Worm (Caenorhabditis elegans) whole organism, midembryonic: ENCODE measurements around the gene cki-1.

Experiments
- T22C8.4 ChIP-seq: fragments of 200-800 bp; sonication (Bioruptor generic); IDR thresholded peaks from 2 replicates; pipeline ENCODE4 v1.3.6; 2022; ENCODE audit warnings: missing genetic modification characterization, missing compliant biosample characterization
- cog-1 ChIP-seq: sonication (generic microtip); optimal IDR thresholded peaks from 2 replicates; lab custom pipeline; 2016; ENCODE audit warnings: missing genetic modification characterization, missing compliant biosample characterization
- klf-2 ChIP-seq: fragments of 200-800 bp; sonication (Bioruptor generic); conservative IDR thresholded peaks from 2 replicates; pipeline ENCODE4 v1.3.6; 2022; ENCODE audit warnings: missing genetic modification reagents, missing genetic modification characterization, missing compliant biosample characterization
- med-1 ChIP-seq: sonication (generic microtip); optimal IDR thresholded peaks from 2 replicates; lab custom pipeline; 2017; ENCODE audit warnings: missing genetic modification characterization, mild to moderate bottlenecking, missing compliant biosample characterization, antibody characterized with exemption, missing genetic modification reagents; ENCODE audit not compliant: insufficient read depth
- ztf-23 ChIP-seq: fragments of 200-800 bp; sonication (Bioruptor generic); IDR thresholded peaks from 2 replicates; pipeline ENCODE4 v1.3.6; 2022; ENCODE audit warnings: missing genetic modification reagents, missing genetic modification characterization, missing compliant biosample characterization

- TF ChIP-seq T22C8.4 (GFP tag; lab: Robert Waterston, UW) (no peak), ztf-23 (GFP tag; lab: Robert Waterston, UW) (no peak), med-1 (GFP tag; lab: Kevin White, UChicago) (no peak), klf-2 (no peak), cog-1 (tag; lab: Kevin White, UChicago) (no peak)
These were observed 4.4 kb downstream of the cki-1 start for ce11 chrII:7815406-7815805.
